Fruit fly (Drosophila melanogaster): ENCODE measurements around the gene AnxB10.

AnxB10 gene

dm6 chrX:20162586-20162985, 10.7 kb downstream of the AnxB10 start (continued):
- TF ChIP-seq ci (GFP tag; IDR thresholded peaks at IDR 0.05) (no peak), gem (tag; optimal IDR thresholded peaks at IDR 0.05) (peak; percentile 27), E2f2 (GFP tag; IDR thresholded peaks at IDR 0.05) (peak; percentile 87), CG10267 (tag; optimal IDR thresholded peaks at IDR 0.05) (peak; percentile 28), Opbp (GFP tag; IDR thresholded peaks at IDR 0.05; ENCODE audit: partially characterized antibody) (0 out of 3 replicates have a peak, but pooled peaks have one; percentile 18), Dref (GFP tag; IDR thresholded peaks at IDR 0.05) (peak; percentile 71), ems (GFP tag; optimal IDR thresholded peaks at IDR 0.05) (no peak), Med (GFP tag) (peak; percentile 67), Elba2 (GFP tag; optimal IDR thresholded peaks at IDR 0.05) (no peak), slp2 (GFP tag; optimal IDR thresholded peaks at IDR 0.05) (no peak), tll (GFP tag; optimal IDR thresholded peaks at IDR 0.05) (no peak), Xbp1 (GFP tag; optimal IDR thresholded peaks at IDR 0.05) (peak; percentile 16), BEAF-32 (GFP tag; optimal IDR thresholded peaks at IDR 0.05) (peak; percentile 44), CG4328 (GFP tag; optimal IDR thresholded peaks at IDR 0.05) (no peak), CG17186 (GFP tag; optimal IDR thresholded peaks at IDR 0.05) (peak; percentile 32), fd96Cb (tag; optimal IDR thresholded peaks at IDR 0.05) (no peak), CG3847 (GFP tag; IDR thresholded peaks at IDR 0.05) (0 out of 2 replicates have a peak, but pooled peaks have one; percentile 19), CG9817 (tag; optimal IDR thresholded peaks at IDR 0.05) (peak; percentile 8), CG11504 (tag; optimal IDR thresholded peaks at IDR 0.05) (peak; percentile 7), trem (tag; optimal IDR thresholded peaks at IDR 0.05) (peak; percentile 4), vvl (GFP tag; IDR thresholded peaks at IDR 0.05) (no peak), CG8944 (GFP tag; optimal IDR thresholded peaks at IDR 0.05) (no peak), sens (GFP tag) (peak; percentile 19), CG1603 (tag; optimal IDR thresholded peaks at IDR 0.05) (peak; percentile 80)

dm6 chrX:20159679-20160140, 13.6 kb downstream of the AnxB10 start, which contains the start of gene Rab35:
Rab35 (minus strand) TSS chrX:20159872.
- no peak for TF ChIP-seq CG34422 (GFP tag; IDR thresholded peaks at IDR 0.05)
- TF ChIP-seq wdn (GFP tag; IDR thresholded peaks at IDR 0.05), result no peak
- no peak for TF ChIP-seq mirr (GFP tag; optimal IDR thresholded peaks at IDR 0.05)
- TF ChIP-seq CG10209 (GFP tag; optimal IDR thresholded peaks at IDR 0.05), result no peak
- no peak for TF ChIP-seq CG30431 (GFP tag; optimal IDR thresholded peaks at IDR 0.05)
- TF ChIP-seq hkb (optimal IDR thresholded peaks at IDR 0.05), result no peak
- TF ChIP-seq hkb (GFP tag; IDR thresholded peaks at IDR 0.05), result no peak
- no peak for TF ChIP-seq NC2β (GFP tag; optimal IDR thresholded peaks at IDR 0.05)
- no peak for TF ChIP-seq Asciz (GFP tag; optimal IDR thresholded peaks at IDR 0.05)
- no peak for TF ChIP-seq cas (GFP tag; IDR thresholded peaks at IDR 0.05)
- no peak for TF ChIP-seq pb (GFP tag; optimal IDR thresholded peaks at IDR 0.05)
- peak; percentile 92 for TF ChIP-seq CG6791 (GFP tag; IDR thresholded peaks at IDR 0.05; ENCODE audit: partially characterized antibody)
- TF ChIP-seq CG30403 (GFP tag; optimal IDR thresholded peaks at IDR 0.05), result peak; percentile 47
- TF ChIP-seq Vsx1 (GFP tag; optimal IDR thresholded peaks at IDR 0.05), result no peak
- TF ChIP-seq fd96Cb (tag; optimal IDR thresholded peaks at IDR 0.05), result no peak
- no peak for TF ChIP-seq Camta (GFP tag; optimal IDR thresholded peaks at IDR 0.05)
- no peak for TF ChIP-seq Optix (GFP tag; IDR thresholded peaks at IDR 0.05)
- TF ChIP-seq CG6854 (GFP tag; optimal IDR thresholded peaks at IDR 0.05), result no peak
- no peak for TF ChIP-seq salm (tag; optimal IDR thresholded peaks at IDR 0.05)
- no peak for TF ChIP-seq CG18619 (GFP tag; optimal IDR thresholded peaks at IDR 0.05)
- peak; percentile 17 for TF ChIP-seq grau (tag; optimal IDR thresholded peaks at IDR 0.05)
- TF ChIP-seq lbe (GFP tag; optimal IDR thresholded peaks at IDR 0.05), result no peak
- no peak for TF ChIP-seq YL-1 (GFP tag; optimal IDR thresholded peaks at IDR 0.05)
- TF ChIP-seq CG1024 (GFP tag; IDR thresholded peaks at IDR 0.05), result no peak
- TF ChIP-seq sd (tag; optimal IDR thresholded peaks at IDR 0.05), result no peak
- TF ChIP-seq crp (GFP tag; optimal IDR thresholded peaks at IDR 0.05), result no peak
- no peak for TF ChIP-seq Mrtf (GFP tag; IDR thresholded peaks at IDR 0.05)
- peak; percentile 4 for TF ChIP-seq gfzf (GFP tag; optimal IDR thresholded peaks at IDR 0.05)
- TF ChIP-seq Dref (GFP tag; IDR thresholded peaks at IDR 0.05), result peak; percentile 77

All from whole organism, embryonic.